Fruit fly (Drosophila melanogaster): ENCODE data around the gene Daxx.

Gene Daxx

DNA sequence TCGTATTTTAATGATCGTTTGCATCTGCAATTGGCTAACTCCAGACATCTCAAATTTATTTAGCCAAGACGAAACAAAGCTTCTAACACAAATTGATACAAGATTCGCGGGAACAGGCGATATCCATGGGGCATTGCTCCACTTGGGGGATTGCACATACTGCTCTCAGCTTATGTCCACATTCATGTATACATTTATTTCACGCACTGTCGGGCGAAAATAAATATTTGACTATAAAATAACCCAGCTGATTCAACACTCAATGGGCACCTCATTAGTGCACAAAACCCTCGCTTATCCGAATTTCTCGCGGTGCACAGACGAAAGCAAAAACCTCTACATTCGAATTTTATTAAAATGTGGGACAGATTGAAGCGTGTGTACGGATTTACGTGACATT is 19.2 kb upstream of the Daxx start (continued):
- peak; percentile 26 for TF ChIP-seq CG10209 (GFP tag; optimal IDR thresholded peaks at IDR 0.05)
- TF ChIP-seq fru (optimal IDR thresholded peaks at IDR 0.05) = no peak
- TF ChIP-seq cato (GFP tag; optimal IDR thresholded peaks at IDR 0.05; ENCODE audit: borderline replicate concordance) = no peak
- no peak for TF ChIP-seq CG1602 (GFP tag; optimal IDR thresholded peaks at IDR 0.05)
- TF ChIP-seq tap (tag; optimal IDR thresholded peaks at IDR 0.05) = peak; percentile 15
- TF ChIP-seq vnd (GFP tag; IDR thresholded peaks at IDR 0.05; ENCODE audit: partially characterized antibody) = no peak
- TF ChIP-seq Dref (GFP tag; IDR thresholded peaks at IDR 0.05) = no peak
- TF ChIP-seq nerfin-1 (tag; optimal IDR thresholded peaks at IDR 0.05) = peak; percentile 25
- TF ChIP-seq CG9609 (GFP tag; optimal IDR thresholded peaks at IDR 0.05) = no peak
- TF ChIP-seq Ptx1 (GFP tag; IDR thresholded peaks at IDR 0.05) = no peak
- no peak for TF ChIP-seq Dek (tag; optimal IDR thresholded peaks at IDR 0.05)
- no peak for TF ChIP-seq CG15696 (tag; optimal IDR thresholded peaks at IDR 0.05)
- no peak for TF ChIP-seq her (GFP tag; optimal IDR thresholded peaks at IDR 0.05)
- no peak for TF ChIP-seq Aef1 (GFP tag; IDR thresholded peaks at IDR 0.05)
- peak; percentile 63 for TF ChIP-seq Xrp1 (GFP tag; IDR thresholded peaks at IDR 0.05)
- TF ChIP-seq sna (GFP tag; IDR thresholded peaks at IDR 0.05; ENCODE audit: partially characterized antibody) = no peak
- TF ChIP-seq Atf6 (GFP tag; IDR thresholded peaks at IDR 0.05) = no peak
- TF ChIP-seq CG13424 (tag; optimal IDR thresholded peaks at IDR 0.05) = peak; percentile 48
- no peak for TF ChIP-seq Kr (GFP tag; optimal IDR thresholded peaks at IDR 0.05)
- TF ChIP-seq da (GFP tag; optimal IDR thresholded peaks at IDR 0.05) = no peak
- peak; percentile 12 for TF ChIP-seq CG15601 (tag; optimal IDR thresholded peaks at IDR 0.05)
- TF ChIP-seq Asciz (GFP tag; optimal IDR thresholded peaks at IDR 0.05) = peak; percentile 73
- TF ChIP-seq hb (GFP tag; IDR thresholded peaks at IDR 0.05; ENCODE audit: partially characterized antibody) = no peak
- TF ChIP-seq pzg (GFP tag; optimal IDR thresholded peaks at IDR 0.05) = no peak
- TF ChIP-seq NC2β (GFP tag; optimal IDR thresholded peaks at IDR 0.05) = no peak
- no peak for TF ChIP-seq CG7928 (GFP tag; optimal IDR thresholded peaks at IDR 0.05)
- no peak for TF ChIP-seq Tbp (GFP tag; optimal IDR thresholded peaks at IDR 0.05)
- no peak for TF ChIP-seq CG12744 (GFP tag; optimal IDR thresholded peaks at IDR 0.05)
- TF ChIP-seq C15 (GFP tag; IDR thresholded peaks at IDR 0.05) = no peak
- no peak for TF ChIP-seq usp (GFP tag; optimal IDR thresholded peaks at IDR 0.05)
- no peak for TF ChIP-seq fd3F (GFP tag; optimal IDR thresholded peaks at IDR 0.05)
- TF ChIP-seq CG15011 (GFP tag; optimal IDR thresholded peaks at IDR 0.05) = no peak
- TF ChIP-seq caup (GFP tag; optimal IDR thresholded peaks at IDR 0.05; ENCODE audit: severe bottlenecking) = peak; percentile 7
- peak; percentile 3 for TF ChIP-seq run (tag; optimal IDR thresholded peaks at IDR 0.05)
- no peak for TF ChIP-seq CG13287 (GFP tag; IDR thresholded peaks at IDR 0.05; ENCODE audit: partially characterized antibody)
- TF ChIP-seq otp (GFP tag; IDR thresholded peaks at IDR 0.05) = no peak
- no peak for TF ChIP-seq CG18764 (GFP tag; optimal IDR thresholded peaks at IDR 0.05)
- TF ChIP-seq CG10431 (GFP tag; optimal IDR thresholded peaks at IDR 0.05) = peak; percentile 35
- TF ChIP-seq Hmr (GFP tag; optimal IDR thresholded peaks at IDR 0.05) = peak; percentile 3
- no peak for TF ChIP-seq CG31224 (GFP tag; IDR thresholded peaks at IDR 0.05)
- no peak for TF ChIP-seq GATAe (GFP tag; conservative IDR thresholded peaks at IDR 0.05)
- no peak for TF ChIP-seq CG16815 (GFP tag; optimal IDR thresholded peaks at IDR 0.05)
- TF ChIP-seq HLH4C (GFP tag; IDR thresholded peaks at IDR 0.05; ENCODE audit: partially characterized antibody) = no peak
- no peak for TF ChIP-seq CG17361 (GFP tag; IDR thresholded peaks at IDR 0.05)
- TF ChIP-seq lov (optimal IDR thresholded peaks at IDR 0.05) = no peak
- TF ChIP-seq lov (GFP tag; IDR thresholded peaks at IDR 0.05) = no peak
- no peak for TF ChIP-seq HmgD (GFP tag; optimal IDR thresholded peaks at IDR 0.05)
- no peak for TF ChIP-seq Hr51 (GFP tag; optimal IDR thresholded peaks at IDR 0.05)
- no peak for TF ChIP-seq bowl (GFP tag; IDR thresholded peaks at IDR 0.05)
- TF ChIP-seq Dip2 (GFP tag; IDR thresholded peaks at IDR 0.05) = no peak
- TF ChIP-seq crp (GFP tag; optimal IDR thresholded peaks at IDR 0.05) = no peak
- no peak for TF ChIP-seq Lhr (GFP tag; optimal IDR thresholded peaks at IDR 0.05)

Data from whole organism, embryonic.